Fruit fly (Drosophila melanogaster) whole organism, embryonic: ENCODE measurements around the gene Tim8.

ENCODE experiments used
- ATbp ChIP-seq: fragments of 200-800 bp; sonication (Bioruptor generic); optimal IDR thresholded peaks from 2 replicates; lab custom pipeline; 2017; ENCODE audit warnings: missing biosample characterization, mild to moderate bottlenecking, missing genetic modification characterization, missing genetic modification reagents
- B-H2 ChIP-seq: fragments of 200-800 bp; sonication (Bioruptor generic); optimal IDR thresholded peaks from 2 replicates; lab custom pipeline; 2018; ENCODE audit warnings: missing biosample characterization, mild to moderate bottlenecking, missing genetic modification characterization
- CG14050 ChIP-seq: fragments of 200-800 bp; sonication (Bioruptor generic); IDR thresholded peaks from 3 replicates; pipeline ENCODE4 v1.3.6; 2022; ENCODE audit warnings: missing biosample characterization, missing genetic modification characterization
- CG15011 ChIP-seq: fragments of 200-800 bp; sonication (Bioruptor generic); optimal IDR thresholded peaks from 3 replicates; lab custom pipeline; 2018; ENCODE audit warnings: missing biosample characterization, mild to moderate bottlenecking, missing genetic modification characterization
- CG16863 ChIP-seq: fragments of 200-800 bp; sonication (Bioruptor generic); optimal IDR thresholded peaks from 3 replicates; lab custom pipeline; 2016; ENCODE audit warnings: missing biosample characterization, missing genetic modification characterization
- CG17359 ChIP-seq: fragments of 200-800 bp; sonication (Bioruptor generic); optimal IDR thresholded peaks from 3 replicates; lab custom pipeline; 2018; ENCODE audit warnings: missing biosample characterization, mild to moderate bottlenecking, missing genetic modification characterization, moderate library complexity
- CG2129 ChIP-seq: fragments of 200-800 bp; sonication (Bioruptor generic); IDR thresholded peaks from 2 replicates; pipeline ENCODE4 v1.3.6; 2022; ENCODE audit warnings: missing biosample characterization, missing genetic modification characterization; ENCODE audit not compliant: partially characterized antibody
- CG2875 ChIP-seq: fragments of 200-800 bp; sonication (Bioruptor generic); optimal IDR thresholded peaks from 2 replicates; lab custom pipeline; 2017; ENCODE audit warnings: missing biosample characterization, mild to moderate bottlenecking, missing genetic modification characterization, missing genetic modification reagents
- CG30020 ChIP-seq: fragments of 200-800 bp; optimal IDR thresholded peaks from 2 replicates; lab custom pipeline; 2019; ENCODE audit warnings: missing biosample characterization, mild to moderate bottlenecking, missing genetic modification characterization, moderate library complexity
- CG3281 ChIP-seq: fragments of 200-800 bp; sonication (Bioruptor generic); optimal IDR thresholded peaks from 3 replicates; lab custom pipeline; 2017; ENCODE audit warnings: missing biosample characterization, mild to moderate bottlenecking, missing genetic modification characterization
- CG5953 ChIP-seq: fragments of 200-800 bp; sonication (Bioruptor generic); IDR thresholded peaks from 2 replicates; pipeline ENCODE4 v1.3.6; 2022; ENCODE audit warnings: missing biosample characterization, missing genetic modification characterization
- CG7372 ChIP-seq: fragments of 200-800 bp; sonication (Bioruptor generic); IDR thresholded peaks from 2 replicates; pipeline ENCODE4 v1.3.6; 2022; ENCODE audit warnings: missing biosample characterization, missing genetic modification characterization
- CG7963 ChIP-seq: fragments of 200-800 bp; sonication (Bioruptor generic); IDR thresholded peaks from 3 replicates; pipeline ENCODE4 v1.3.6; 2022; ENCODE audit warnings: missing biosample characterization, missing genetic modification characterization; ENCODE audit not compliant: partially characterized antibody
- CG8281 ChIP-seq: fragments of 200-800 bp; sonication (Bioruptor generic); optimal IDR thresholded peaks from 2 replicates; lab custom pipeline; 2018; ENCODE audit warnings: missing biosample characterization, mild to moderate bottlenecking, missing genetic modification characterization, moderate library complexity
- CkIIα-i1 ChIP-seq: fragments of 200-800 bp; sonication (Bioruptor generic); IDR thresholded peaks from 2 replicates; pipeline ENCODE4 v1.3.6; 2022; ENCODE audit warnings: missing biosample characterization, missing genetic modification characterization
- D19A ChIP-seq: fragments of 200-800 bp; optimal IDR thresholded peaks from 3 replicates; lab custom pipeline; 2019; ENCODE audit warnings: missing biosample characterization, mild to moderate bottlenecking, missing genetic modification characterization, moderate library complexity
- Dip2 ChIP-seq: fragments of 200-800 bp; sonication (Bioruptor generic); IDR thresholded peaks from 2 replicates; pipeline ENCODE4 v1.3.6; 2022; ENCODE audit warnings: missing biosample characterization, missing genetic modification characterization
- Ets65A ChIP-seq: fragments of 200-800 bp; sonication (Bioruptor generic); peaks from one replicate; lab custom pipeline; 2016; ENCODE audit warnings: missing biosample characterization, missing genetic modification characterization
- HHEX ChIP-seq: fragments of 200-800 bp; sonication (Bioruptor generic); optimal IDR thresholded peaks from 3 replicates; lab custom pipeline; 2017; ENCODE audit warnings: missing biosample characterization, mild to moderate bottlenecking, missing genetic modification characterization, missing genetic modification reagents
- HLH3B ChIP-seq: fragments of 200-800 bp; sonication (Bioruptor generic); IDR thresholded peaks from 2 replicates; pipeline ENCODE4 v1.3.6; 2022; ENCODE audit warnings: missing biosample characterization, missing genetic modification characterization
- Lpt ChIP-seq: fragments of >200 bp; optimal IDR thresholded peaks from 2 replicates; lab custom pipeline; 2018; ENCODE audit warnings: missing biosample characterization, missing genetic modification characterization
- MESR4 ChIP-seq: fragments of 200-800 bp; sonication (Bioruptor generic); optimal IDR thresholded peaks from 2 replicates; lab custom pipeline; 2018; ENCODE audit warnings: missing biosample characterization, mild to moderate bottlenecking, missing genetic modification characterization, moderate library complexity
- Med ChIP-seq: fragments of 200-800 bp; sonication (Bioruptor generic); peaks from one replicate; lab custom pipeline; 2016; ENCODE audit warnings: missing biosample characterization, missing genetic modification characterization, mild to moderate bottlenecking, inconsistent platforms, moderate library complexity
- NC2β ChIP-seq: fragments of 200-800 bp; sonication (Bioruptor generic); optimal IDR thresholded peaks from 2 replicates; lab custom pipeline; 2016; ENCODE audit warnings: missing biosample characterization, missing genetic modification characterization
- Nf-YA ChIP-seq: fragments of 200-800 bp; sonication (Bioruptor generic); IDR thresholded peaks from 2 replicates; pipeline ENCODE4 v1.3.6; 2022; ENCODE audit warnings: missing biosample characterization, missing genetic modification characterization
- Rfx ChIP-seq: fragments of 200-800 bp; sonication (Bioruptor generic); IDR thresholded peaks from 2 replicates; pipeline ENCODE4 v1.3.6; 2022; ENCODE audit warnings: missing biosample characterization, missing genetic modification characterization
- Scr ChIP-seq: fragments of 200-800 bp; sonication (Bioruptor generic); IDR thresholded peaks from 2 replicates; pipeline ENCODE4 v1.3.6; 2022; ENCODE audit warnings: missing biosample characterization, missing genetic modification characterization; ENCODE audit not compliant: partially characterized antibody
- Sin3A ChIP-seq: fragments of >200 bp; optimal IDR thresholded peaks from 2 replicates; lab custom pipeline; 2018
- Ssrp ChIP-seq: fragments of 200-800 bp; sonication (Bioruptor generic); optimal IDR thresholded peaks from 2 replicates; lab custom pipeline; 2018; ENCODE audit warnings: missing biosample characterization, mild to moderate bottlenecking, missing genetic modification characterization, moderate library complexity
- Stat92E ChIP-seq, 3 experiments: fragments of >200 bp in 2 of 3; fragments of 200-800 bp in 1 of 3; sonication (Bioruptor generic) in 1 of 3; optimal IDR thresholded peaks; 2 replicates each; lab custom pipeline; 2017 to 2019; ENCODE audit warnings: missing biosample characterization in 3 of 3, missing genetic modification characterization in 3 of 3, mild to moderate bottlenecking in 1 of 3, moderate library complexity in 1 of 3
- ac ChIP-seq: fragments of 200-800 bp; sonication (Bioruptor generic); optimal IDR thresholded peaks from 3 replicates; lab custom pipeline; 2017; ENCODE audit warnings: missing biosample characterization, mild to moderate bottlenecking, missing genetic modification characterization
- chif ChIP-seq, 2 experiments: fragments of 200-800 bp; sonication (Bioruptor generic); optimal IDR thresholded peaks; 3 replicates each; lab custom pipeline; 2016; ENCODE audit warnings: missing biosample characterization in 2 of 2, missing genetic modification characterization in 2 of 2
- chinmo ChIP-seq: fragments of 200-800 bp; sonication (Bioruptor generic); IDR thresholded peaks from 4 replicates; pipeline ENCODE4 v1.3.6; 2022; ENCODE audit warnings: missing biosample characterization, missing genetic modification characterization; ENCODE audit not compliant: partially characterized antibody
- corto ChIP-seq: fragments of 200-800 bp; sonication (Bioruptor generic); optimal IDR thresholded peaks from 2 replicates; lab custom pipeline; 2016; ENCODE audit warnings: missing biosample characterization, mild to moderate bottlenecking, missing genetic modification characterization, moderate library complexity
- crp ChIP-seq, 2 experiments: fragments of 200-800 bp; sonication (Bioruptor generic); optimal IDR thresholded peaks; 2 replicates in 1 of 2; 3 replicates in 1 of 2; lab custom pipeline; 2017; ENCODE audit warnings: missing biosample characterization in 2 of 2, missing genetic modification characterization in 2 of 2, mild to moderate bottlenecking in 1 of 2, moderate library complexity in 1 of 2
- cwo ChIP-seq: fragments of 200-800 bp; sonication (Bioruptor generic); optimal IDR thresholded peaks from 3 replicates; lab custom pipeline; 2017; ENCODE audit warnings: missing biosample characterization, missing genetic modification characterization, mild to moderate bottlenecking, moderate library complexity, missing genetic modification reagents
- eve ChIP-seq, 2 experiments: fragments of >200 bp; optimal IDR thresholded peaks; 2 replicates each; lab custom pipeline; 2017; ENCODE audit warnings: missing biosample characterization in 2 of 2, missing genetic modification characterization in 2 of 2
- exex ChIP-seq: fragments of 200-800 bp; sonication (Bioruptor generic); optimal IDR thresholded peaks from 4 replicates; lab custom pipeline; 2018; ENCODE audit warnings: missing biosample characterization, mild to moderate bottlenecking, missing genetic modification characterization, moderate library complexity
- gem ChIP-seq: fragments of 200-800 bp; sonication (Bioruptor generic); optimal IDR thresholded peaks from 2 replicates; lab custom pipeline; 2019; ENCODE audit warnings: missing biosample characterization, mild to moderate bottlenecking, missing genetic modification characterization, moderate library complexity
- her ChIP-seq: fragments of 200-800 bp; sonication (Bioruptor generic); optimal IDR thresholded peaks from 2 replicates; lab custom pipeline; 2016; ENCODE audit warnings: missing biosample characterization, missing genetic modification characterization
- mirr ChIP-seq: fragments of 200-800 bp; sonication (Bioruptor generic); optimal IDR thresholded peaks from 3 replicates; lab custom pipeline; 2018; ENCODE audit warnings: missing biosample characterization, mild to moderate bottlenecking, missing genetic modification characterization
- phol ChIP-seq: fragments of 200-800 bp; sonication (Bioruptor generic); optimal IDR thresholded peaks from 3 replicates; lab custom pipeline; 2018; ENCODE audit warnings: missing biosample characterization, mild to moderate bottlenecking, missing genetic modification characterization, moderate library complexity
- pita ChIP-seq: fragments of 200-800 bp; sonication (Bioruptor generic); optimal IDR thresholded peaks from 2 replicates; lab custom pipeline; 2017; ENCODE audit warnings: missing biosample characterization, mild to moderate bottlenecking, missing genetic modification characterization
- sug ChIP-seq: fragments of 200-800 bp; optimal IDR thresholded peaks from 2 replicates; lab custom pipeline; 2019; ENCODE audit warnings: missing biosample characterization, mild to moderate bottlenecking, missing genetic modification characterization, moderate library complexity
- tna ChIP-seq: fragments of 200-800 bp; sonication (Bioruptor generic); IDR thresholded peaks from 2 replicates; pipeline ENCODE4 v1.3.6; 2022; ENCODE audit warnings: missing biosample characterization, missing genetic modification characterization; ENCODE audit not compliant: partially characterized antibody
- trh ChIP-seq: fragments of 200-800 bp; sonication (Bioruptor generic); optimal IDR thresholded peaks from 2 replicates; lab custom pipeline; 2016; ENCODE audit warnings: missing biosample characterization, missing genetic modification characterization
- unc-4 ChIP-seq: fragments of 200-800 bp; sonication (Bioruptor generic); IDR thresholded peaks from 2 replicates; pipeline ENCODE4 v1.3.6; 2022; ENCODE audit warnings: missing biosample characterization, missing genetic modification characterization; ENCODE audit not compliant: partially characterized antibody
- usp ChIP-seq: fragments of >200 bp; optimal IDR thresholded peaks from 2 replicates; lab custom pipeline; 2017; ENCODE audit warnings: missing biosample characterization, missing genetic modification characterization

Gene Tim8

dm6 chrX:11342168-11342567 is 26.1 kb upstream of the Tim8 start (continued):
- TF ChIP-seq Nf-YA (no peak), chinmo (GFP tag; lab: Robert Waterston, UW) (0 out of 4 replicates have a peak, but pooled peaks have one; percentile 9), CG2875 (GFP tag; lab: Kevin White, UChicago) (no peak), CG16863 (GFP tag; lab: Kevin White, UChicago) (no peak)

- TF ChIP-seq gem (tag; lab: Kevin White, UChicago) (peak; percentile 25), Med (GFP tag; lab: Kevin White, UChicago) (peak; percentile 20), sug (tag; lab: Kevin White, UChicago) (peak; percentile 42), Dip2 (GFP tag; lab: Robert Waterston, UW) (no peak), Stat92E (GFP tag; optimal IDR thresholded peaks at IDR 0.05; lab: Kevin White, UChicago) (no peak), mirr (peak; percentile 10), exex (tag; lab: Kevin White, UChicago) (peak; percentile 74)
Observed at dm6 chrX:11342771-11343170, 25.5 kb upstream of the Tim8 start.

- TF ChIP-seq Scr (GFP tag; lab: Robert Waterston, UW) (no peak), tna (GFP tag; lab: Robert Waterston, UW) (no peak), Lpt (GFP tag; lab: Kevin White, UChicago) (no peak), Sin3A (peak; percentile 19), usp (GFP tag; lab: Kevin White, UChicago) (no peak), cwo (GFP tag; lab: Kevin White, UChicago) (no peak), HLH3B (GFP tag; lab: Robert Waterston, UW) (no peak), MESR4 (peak; percentile 48), unc-4 (no peak), Ets65A (GFP tag; lab: Kevin White, UChicago) (no peak), Rfx (GFP tag; lab: Robert Waterston, UW) (no peak), crp (GFP tag; optimal IDR thresholded peaks at IDR 0.05; lab: Kevin White, UChicago) (no peak), B-H2 (no peak), CG8281 (tag; lab: Kevin White, UChicago) (no peak), NC2β (GFP tag; lab: Kevin White, UChicago) (no peak), Ssrp (no peak), Stat92E (GFP tag; optimal IDR thresholded peaks at IDR 0.05; lab: Kevin White, UChicago) (no peak), ac (GFP tag; lab: Kevin White, UChicago) (no peak), CG5953 (GFP tag; lab: Robert Waterston, UW) (no peak), pita (GFP tag; lab: Kevin White, UChicago) (peak; percentile 45), her (GFP tag; lab: Kevin White, UChicago) (no peak), CG17359 (tag; lab: Kevin White, UChicago) (no peak), CG3281 (GFP tag; lab: Kevin White, UChicago) (no peak), D19A (no peak), trh (no peak), ATbp (GFP tag; lab: Kevin White, UChicago) (no peak), phol (tag; lab: Kevin White, UChicago) (peak; percentile 17), corto (GFP tag; lab: Kevin White, UChicago) (no peak), CG15011 (GFP tag; lab: Kevin White, UChicago) (no peak), chif (GFP tag; optimal IDR thresholded peaks at IDR 0.05; lab: Kevin White, UChicago) (no peak), HHEX (GFP tag; lab: Kevin White, UChicago) (no peak), eve (GFP tag; optimal IDR thresholded peaks at IDR 0.05; lab: Kevin White, UChicago) (no peak), CG30020 (tag; lab: Kevin White, UChicago) (no peak), CG7963 (GFP tag; lab: Robert Waterston, UW) (no peak), CG14050 (GFP tag; lab: Robert Waterston, UW) (no peak), CG2129 (GFP tag; lab: Robert Waterston, UW) (no peak), CkIIα-i1 (GFP tag; lab: Robert Waterston, UW) (no peak), CG7372 (GFP tag; lab: Robert Waterston, UW) (no peak)
Observed at dm6 chrX:11347809-11348208, 20.4 kb upstream of the Tim8 start, which contains the start of the genes GCS1 and CG11756. TSS of gene GCS1 (minus strand) at chrX:11348001. TSS of gene CG11756 (plus strand) at chrX:11348120.
